Worm (Caenorhabditis elegans) whole organism, young adult: ENCODE data around the gene dpy-3.

ENCODE experiments used
- F10E7.11 ChIP-seq: sonication (generic microtip); optimal IDR thresholded peaks from 2 replicates; lab custom pipeline; 2017; ENCODE audit warnings: mild to moderate bottlenecking, missing genetic modification characterization, moderate library complexity, missing compliant biosample characterization
- efl-1 ChIP-seq: fragments of 150-350 bp; optimal IDR thresholded peaks from 2 replicates; lab custom pipeline; 2014; ENCODE audit warnings: missing biosample characterization, missing genetic modification reagents, missing genetic modification characterization
- sea-2 ChIP-seq: fragments of 200-800 bp; sonication (Bioruptor generic); IDR thresholded peaks from 2 replicates; pipeline ENCODE4 v1.3.6; 2022; ENCODE audit warnings: missing genetic modification characterization, missing compliant biosample characterization
- snpc-4 ChIP-seq, 5 experiments: fragments of 150-350 bp in 1 of 5; sonication (generic microtip) in 4 of 5; optimal IDR thresholded peaks; 2 replicates each; lab custom pipeline; 2014 to 2018; ENCODE audit warnings: missing genetic modification characterization in 5 of 5, missing biosample characterization in 3 of 5, antibody characterized with exemption in 2 of 5, mild to moderate bottlenecking in 2 of 5, missing compliant biosample characterization in 2 of 5, missing genotype in 2 of 5, moderate library complexity in 2 of 5, missing genetic modification reagents in 1 of 5
- tlf-1 ChIP-seq: fragments of 200-800 bp; sonication (Bioruptor generic); optimal IDR thresholded peaks from 2 replicates; lab custom pipeline; 2018; ENCODE audit warnings: mild to moderate bottlenecking, missing genetic modification characterization, missing compliant biosample characterization
- unc-62 ChIP-seq: fragments of 150-350 bp; optimal IDR thresholded peaks from 2 replicates; lab custom pipeline; 2014; ENCODE audit warnings: missing biosample characterization, missing genetic modification reagents, missing genetic modification characterization
- zfh-2 ChIP-seq: fragments of 200-800 bp; sonication (Bioruptor generic); conservative IDR thresholded peaks from 2 replicates; pipeline ENCODE4 v1.3.6; 2022; ENCODE audit warnings: missing genetic modification reagents, missing genetic modification characterization, missing compliant biosample characterization

DNA sequence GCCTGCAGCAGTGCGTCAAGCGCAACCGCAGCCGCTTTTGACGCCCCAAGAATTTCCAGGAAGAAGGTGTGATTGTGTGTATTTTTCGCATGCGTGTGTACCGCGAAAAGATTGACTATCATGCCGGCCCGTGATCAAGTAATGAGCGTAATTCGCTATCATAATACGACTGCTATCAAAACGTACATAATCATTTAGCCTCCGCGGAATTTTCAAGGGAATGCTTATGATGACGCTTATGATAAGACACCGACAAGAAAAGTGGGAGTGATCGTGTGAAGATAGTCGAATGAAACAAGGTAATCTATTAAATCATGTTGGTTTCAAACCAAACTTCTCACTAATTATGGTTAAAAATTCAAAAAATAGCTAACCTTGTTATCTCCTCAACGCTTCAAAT lies 12.4 kb upstream of the dpy-3 start:
- TF ChIP-seq F10E7.11 (tag; lab: Kevin White, UChicago), result no peak
- no peak for TF ChIP-seq efl-1 (GFP tag; lab: Kevin White, UChicago)
- no peak for TF ChIP-seq tlf-1 (GFP tag; lab: Kevin White, UChicago)
- TF ChIP-seq zfh-2 (GFP tag; lab: Robert Waterston, UW), result no peak
- TF ChIP-seq snpc-4 (GFP tag; optimal IDR thresholded peaks at IDR 0.05; lab: Kevin White, UChicago), result no peak
- no peak for TF ChIP-seq snpc-4 (tag; optimal IDR thresholded peaks at IDR 0.05; lab: Kevin White, UChicago)
- TF ChIP-seq unc-62 (GFP tag; lab: Kevin White, UChicago), result no peak
- TF ChIP-seq sea-2, result no peak
